Fruit fly (Drosophila melanogaster) whole organism, embryonic: ENCODE data around the gene CG45307.

ENCODE experiments used
- ATbp ChIP-seq: fragments of 200-800 bp; sonication (Bioruptor generic); optimal IDR thresholded peaks from 2 replicates; lab custom pipeline; 2017; ENCODE audit warnings: missing biosample characterization, mild to moderate bottlenecking, missing genetic modification characterization, missing genetic modification reagents
- Abd-B ChIP-seq: fragments of 200-800 bp; sonication (Bioruptor generic); optimal IDR thresholded peaks from 2 replicates; lab custom pipeline; 2018; ENCODE audit warnings: missing biosample characterization, mild to moderate bottlenecking, missing genetic modification characterization, moderate library complexity
- BtbVII ChIP-seq: fragments of 200-800 bp; sonication (Bioruptor generic); optimal IDR thresholded peaks from 3 replicates; lab custom pipeline; 2017; ENCODE audit warnings: missing biosample characterization, mild to moderate bottlenecking, missing genetic modification characterization
- CG10147 ChIP-seq: fragments of 200-800 bp; sonication (Bioruptor generic); optimal IDR thresholded peaks from 2 replicates; lab custom pipeline; 2019; ENCODE audit warnings: missing biosample characterization, mild to moderate bottlenecking, missing genetic modification characterization, moderate library complexity
- CG10267 ChIP-seq: fragments of 200-800 bp; sonication (Bioruptor generic); optimal IDR thresholded peaks from 2 replicates; lab custom pipeline; 2018; ENCODE audit warnings: missing biosample characterization, mild to moderate bottlenecking, missing genetic modification characterization, moderate library complexity
- CG12219 ChIP-seq: fragments of 200-800 bp; sonication (Bioruptor generic); optimal IDR thresholded peaks from 3 replicates; lab custom pipeline; 2018; ENCODE audit warnings: missing biosample characterization, mild to moderate bottlenecking, missing genetic modification characterization
- CG12299 ChIP-seq: fragments of 200-800 bp; sonication (Bioruptor generic); optimal IDR thresholded peaks from 2 replicates; lab custom pipeline; 2018; ENCODE audit warnings: missing biosample characterization, mild to moderate bottlenecking, missing genetic modification characterization
- CG12744 ChIP-seq: fragments of 200-800 bp; sonication (Bioruptor generic); optimal IDR thresholded peaks from 2 replicates; lab custom pipeline; 2016; ENCODE audit warnings: missing biosample characterization, missing genetic modification characterization
- CG17829 ChIP-seq: fragments of 200-800 bp; optimal IDR thresholded peaks from 2 replicates; lab custom pipeline; 2019; ENCODE audit warnings: missing biosample characterization, mild to moderate bottlenecking, missing genetic modification characterization, moderate library complexity
- CG2712 ChIP-seq: fragments of 200-800 bp; optimal IDR thresholded peaks from 3 replicates; lab custom pipeline; 2019; ENCODE audit warnings: missing biosample characterization, mild to moderate bottlenecking, missing genetic modification characterization, moderate library complexity
- CG2875 ChIP-seq: fragments of 200-800 bp; sonication (Bioruptor generic); optimal IDR thresholded peaks from 2 replicates; lab custom pipeline; 2017; ENCODE audit warnings: missing biosample characterization, mild to moderate bottlenecking, missing genetic modification characterization, missing genetic modification reagents
- CG4730 ChIP-seq: fragments of 200-800 bp; sonication (Bioruptor generic); IDR thresholded peaks from 2 replicates; pipeline ENCODE4 v1.3.6; 2022; ENCODE audit warnings: missing biosample characterization, missing genetic modification characterization
- CG6254 ChIP-seq: fragments of 200-800 bp; sonication (Bioruptor generic); optimal IDR thresholded peaks from 3 replicates; lab custom pipeline; 2017; ENCODE audit warnings: mild to moderate bottlenecking, missing biosample characterization, missing genetic modification reagents, missing genetic modification characterization
- CG7987 ChIP-seq: fragments of 200-800 bp; sonication (Bioruptor generic); optimal IDR thresholded peaks from 2 replicates; lab custom pipeline; 2018; ENCODE audit warnings: missing biosample characterization, mild to moderate bottlenecking, missing genetic modification characterization, moderate library complexity
- CG8089 ChIP-seq: fragments of 200-800 bp; sonication (Bioruptor generic); optimal IDR thresholded peaks from 3 replicates; lab custom pipeline; 2016; ENCODE audit warnings: missing biosample characterization, missing genetic modification characterization
- CG8359 ChIP-seq: fragments of 200-800 bp; sonication (Bioruptor generic); optimal IDR thresholded peaks from 2 replicates; lab custom pipeline; 2017; ENCODE audit warnings: missing biosample characterization, mild to moderate bottlenecking, missing genetic modification characterization, borderline replicate concordance
- CG8388 ChIP-seq: fragments of 200-800 bp; sonication (Bioruptor generic); optimal IDR thresholded peaks from 2 replicates; lab custom pipeline; 2019; ENCODE audit warnings: missing biosample characterization, mild to moderate bottlenecking, missing genetic modification characterization, moderate library complexity
- CTCF ChIP-seq: fragments of 200-800 bp; sonication (Bioruptor generic); optimal IDR thresholded peaks from 2 replicates; lab custom pipeline; 2017; ENCODE audit warnings: missing biosample characterization, mild to moderate bottlenecking, missing genetic modification characterization, moderate library complexity
- CoRest ChIP-seq: fragments of 200-800 bp; sonication (Bioruptor generic); optimal IDR thresholded peaks from 3 replicates; lab custom pipeline; 2018; ENCODE audit warnings: missing biosample characterization, mild to moderate bottlenecking, missing genetic modification characterization, moderate library complexity
- D ChIP-seq, 2 experiments: fragments of 200-800 bp in 1 of 2; fragments of >200 bp in 1 of 2; sonication (Bioruptor generic) in 1 of 2; optimal IDR thresholded peaks; 2 replicates in 1 of 2; 3 replicates in 1 of 2; lab custom pipeline; 2017; ENCODE audit warnings: mild to moderate bottlenecking in 1 of 2, missing biosample characterization in 1 of 2, missing genetic modification characterization in 1 of 2, missing genetic modification reagents in 1 of 2
- Deaf1 ChIP-seq: fragments of 200-800 bp; optimal IDR thresholded peaks from 3 replicates; lab custom pipeline; 2019; ENCODE audit warnings: missing biosample characterization, mild to moderate bottlenecking, missing genetic modification characterization, moderate library complexity
- Eip74EF ChIP-seq, 2 experiments: fragments of 200-800 bp in 1 of 2; fragments of >200 bp in 1 of 2; sonication (Bioruptor generic) in 1 of 2; optimal IDR thresholded peaks; 2 replicates each; lab custom pipeline; 2017 to 2019; ENCODE audit warnings: missing biosample characterization in 2 of 2, missing genetic modification characterization in 2 of 2, mild to moderate bottlenecking in 1 of 2, moderate library complexity in 1 of 2
- HLH3B ChIP-seq: fragments of 200-800 bp; sonication (Bioruptor generic); IDR thresholded peaks from 2 replicates; pipeline ENCODE4 v1.3.6; 2022; ENCODE audit warnings: missing biosample characterization, missing genetic modification characterization
- Lim3 ChIP-seq: fragments of 200-800 bp; sonication (Bioruptor generic); IDR thresholded peaks from 2 replicates; pipeline ENCODE4 v1.3.6; 2022; ENCODE audit warnings: missing biosample characterization, missing genetic modification characterization
- Meics ChIP-seq: fragments of 200-800 bp; sonication (Bioruptor generic); optimal IDR thresholded peaks from 2 replicates; lab custom pipeline; 2017; ENCODE audit warnings: missing biosample characterization, mild to moderate bottlenecking, missing genetic modification characterization
- NK7.1 ChIP-seq: fragments of 200-800 bp; sonication (Bioruptor generic); optimal IDR thresholded peaks from 3 replicates; lab custom pipeline; 2016; ENCODE audit warnings: missing biosample characterization, missing genetic modification characterization
- Nf-YB ChIP-seq: fragments of 200-800 bp; sonication (Bioruptor generic); optimal IDR thresholded peaks from 3 replicates; lab custom pipeline; 2019; ENCODE audit warnings: missing biosample characterization, mild to moderate bottlenecking, missing genetic modification characterization, moderate library complexity
- Nf-YC ChIP-seq: fragments of 200-800 bp; optimal IDR thresholded peaks from 3 replicates; lab custom pipeline; 2019; ENCODE audit warnings: missing biosample characterization, mild to moderate bottlenecking, missing genetic modification characterization, moderate library complexity
- bcd ChIP-seq: fragments of 200-800 bp; sonication (Bioruptor generic); optimal IDR thresholded peaks from 2 replicates; lab custom pipeline; 2017; ENCODE audit warnings: missing biosample characterization, mild to moderate bottlenecking, missing genetic modification characterization
- crol ChIP-seq: fragments of 200-800 bp; sonication (Bioruptor generic); IDR thresholded peaks from 2 replicates; pipeline ENCODE4 v1.3.6; 2022; ENCODE audit warnings: missing biosample characterization, missing genetic modification characterization
- disco-r ChIP-seq: fragments of 200-800 bp; sonication (Bioruptor generic); optimal IDR thresholded peaks from 2 replicates; lab custom pipeline; 2016; ENCODE audit warnings: missing biosample characterization, missing genetic modification characterization
- dysf ChIP-seq: fragments of 200-800 bp; sonication (Bioruptor generic); IDR thresholded peaks from 3 replicates; pipeline ENCODE4 v1.3.6; 2022; ENCODE audit warnings: missing biosample characterization, missing genetic modification characterization
- ewg ChIP-seq: fragments of 200-800 bp; sonication (Bioruptor generic); optimal IDR thresholded peaks from 3 replicates; lab custom pipeline; 2017; ENCODE audit warnings: mild to moderate bottlenecking, missing biosample characterization, missing genetic modification reagents, missing genetic modification characterization
- fd96Cb ChIP-seq: fragments of 200-800 bp; sonication (Bioruptor generic); optimal IDR thresholded peaks from 2 replicates; lab custom pipeline; 2018; ENCODE audit warnings: missing biosample characterization, mild to moderate bottlenecking, missing genetic modification characterization, moderate library complexity
- lab ChIP-seq: fragments of 200-800 bp; sonication (Bioruptor generic); optimal IDR thresholded peaks from 3 replicates; lab custom pipeline; 2017; ENCODE audit warnings: missing biosample characterization, missing genetic modification characterization, mild to moderate bottlenecking, moderate library complexity, missing genetic modification reagents
- lilli ChIP-seq: fragments of 200-800 bp; sonication (Bioruptor generic); optimal IDR thresholded peaks from 3 replicates; lab custom pipeline; 2016; ENCODE audit warnings: missing biosample characterization, missing genetic modification characterization
- lmd ChIP-seq: fragments of 200-800 bp; sonication (Bioruptor generic); IDR thresholded peaks from 2 replicates; pipeline ENCODE4 v1.3.6; 2022; ENCODE audit warnings: missing biosample characterization, missing genetic modification characterization
- nerfin-1 ChIP-seq: fragments of 200-800 bp; sonication (Bioruptor generic); optimal IDR thresholded peaks from 3 replicates; lab custom pipeline; 2019; ENCODE audit warnings: missing biosample characterization, mild to moderate bottlenecking, missing genetic modification characterization, moderate library complexity
- org-1 ChIP-seq: fragments of 200-800 bp; sonication (Bioruptor generic); optimal IDR thresholded peaks from 2 replicates; lab custom pipeline; 2017; ENCODE audit warnings: missing biosample characterization, missing genetic modification characterization
- phol ChIP-seq: fragments of 200-800 bp; sonication (Bioruptor generic); optimal IDR thresholded peaks from 3 replicates; lab custom pipeline; 2018; ENCODE audit warnings: missing biosample characterization, mild to moderate bottlenecking, missing genetic modification characterization, moderate library complexity
- row ChIP-seq: fragments of 200-800 bp; sonication (Bioruptor generic); IDR thresholded peaks from 3 replicates; pipeline ENCODE4 v1.3.6; 2022; ENCODE audit warnings: missing biosample characterization, missing genetic modification characterization
- scrt ChIP-seq: fragments of 200-800 bp; sonication (Bioruptor generic); optimal IDR thresholded peaks from 2 replicates; lab custom pipeline; 2018; ENCODE audit warnings: missing biosample characterization, mild to moderate bottlenecking, missing genetic modification characterization, moderate library complexity
- seq ChIP-seq: fragments of 200-800 bp; sonication (Bioruptor generic); IDR thresholded peaks from 2 replicates; pipeline ENCODE4 v1.3.6; 2022; ENCODE audit warnings: missing biosample characterization, missing genetic modification characterization
- sqz ChIP-seq: fragments of 200-800 bp; sonication (Bioruptor generic); optimal IDR thresholded peaks from 3 replicates; lab custom pipeline; 2018; ENCODE audit warnings: missing biosample characterization, mild to moderate bottlenecking, missing genetic modification characterization
- tup ChIP-seq: fragments of 200-800 bp; sonication (Bioruptor generic); optimal IDR thresholded peaks from 2 replicates; lab custom pipeline; 2016; ENCODE audit warnings: missing biosample characterization, mild to moderate bottlenecking, missing genetic modification characterization, moderate library complexity
- unpg ChIP-seq: fragments of 200-800 bp; sonication (Bioruptor generic); optimal IDR thresholded peaks from 3 replicates; lab custom pipeline; 2018; ENCODE audit warnings: missing biosample characterization, mild to moderate bottlenecking, missing genetic modification characterization, moderate library complexity
- zen ChIP-seq: fragments of 200-800 bp; sonication (Bioruptor generic); optimal IDR thresholded peaks from 3 replicates; lab custom pipeline; 2018; ENCODE audit warnings: missing biosample characterization, mild to moderate bottlenecking, missing genetic modification characterization, moderate library complexity
- zfh1 ChIP-seq: fragments of 200-800 bp; sonication (Bioruptor generic); IDR thresholded peaks from 3 replicates; pipeline ENCODE4 v1.3.6; 2022; ENCODE audit warnings: missing biosample characterization, missing genetic modification characterization

CG45307 gene

DNA sequence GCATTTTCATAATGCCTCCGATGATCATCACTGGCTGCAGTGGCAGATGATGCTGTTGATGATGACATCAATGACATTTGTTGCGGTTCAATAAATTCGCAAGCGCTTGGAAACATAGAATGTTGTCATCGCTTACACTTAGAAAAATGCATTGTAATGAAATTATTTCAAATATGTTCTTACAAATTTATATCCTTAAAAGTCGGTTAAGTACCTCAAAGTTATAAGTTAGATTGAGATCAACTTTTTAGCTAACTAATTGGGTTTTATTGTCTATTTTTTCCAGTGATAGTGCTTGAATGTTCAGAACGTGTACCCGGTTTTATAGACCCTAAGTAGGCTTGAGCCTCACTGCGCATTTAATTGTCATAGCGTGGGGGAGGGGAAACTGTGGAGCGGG lies 10.9 kb upstream of the CG45307 start (continued):
- peak; percentile 34 for TF ChIP-seq Meics (GFP tag; lab: Kevin White, UChicago)
- peak; percentile 59 for TF ChIP-seq CG2712 (tag; lab: Kevin White, UChicago)
- peak; percentile 28 for TF ChIP-seq lab
- TF ChIP-seq dysf (GFP tag; lab: Robert Waterston, UW): no peak
- TF ChIP-seq D (optimal IDR thresholded peaks at IDR 0.05; lab: Kevin White, UChicago): no peak
- peak; percentile 10 for TF ChIP-seq D (GFP tag; optimal IDR thresholded peaks at IDR 0.05; lab: Kevin White, UChicago)
- TF ChIP-seq crol: 0 out of 2 replicates have a peak, but pooled peaks have one; percentile 3
- no peak for TF ChIP-seq Deaf1 (tag; lab: Kevin White, UChicago)
- peak; percentile 18 for TF ChIP-seq CG17829 (tag; lab: Kevin White, UChicago)
- TF ChIP-seq row (GFP tag; lab: Robert Waterston, UW): 0 out of 3 replicates have a peak, but pooled peaks have one; percentile 10
- TF ChIP-seq, all 482 proteins: peak for 24

DNA sequence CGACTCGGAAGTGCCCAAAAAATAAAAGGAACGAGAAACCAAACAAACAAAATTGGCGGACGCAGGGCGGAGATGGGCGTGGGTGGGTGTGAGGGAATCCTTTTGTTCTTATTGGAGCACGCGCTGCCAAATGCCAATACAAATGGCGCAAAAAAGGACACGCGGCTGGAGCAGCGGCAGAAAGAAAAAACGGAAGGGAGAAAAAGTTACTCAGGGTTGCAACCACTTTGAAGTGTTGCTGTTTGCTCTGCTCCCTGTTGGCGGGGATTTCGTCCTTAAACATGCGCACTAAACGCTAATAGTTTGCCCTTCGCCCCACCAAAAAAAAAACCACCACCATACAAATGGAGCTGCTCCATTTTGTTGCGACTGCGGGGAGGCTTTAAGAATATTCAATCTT lies 4.4 kb downstream of the CG45307 start:
- TF ChIP-seq crol (peak; percentile 30; the same call in 1 of the 2 replicates), disco-r (GFP tag; lab: Kevin White, UChicago) (no peak), CG2875 (GFP tag; lab: Kevin White, UChicago) (no peak), Nf-YB (GFP tag; lab: Kevin White, UChicago) (peak; percentile 84), Nf-YC (tag; lab: Kevin White, UChicago) (peak; percentile 85), CG10267 (tag; lab: Kevin White, UChicago) (no peak), tup (no peak), BtbVII (GFP tag; lab: Kevin White, UChicago) (no peak), Lim3 (GFP tag; lab: Robert Waterston, UW) (no peak), unpg (no peak), CG8089 (no peak), NK7.1 (GFP tag; lab: Kevin White, UChicago) (no peak), zen (tag; lab: Kevin White, UChicago) (no peak), nerfin-1 (tag; lab: Kevin White, UChicago) (peak; percentile 57), sqz (GFP tag; lab: Kevin White, UChicago) (peak; percentile 33), lilli (GFP tag; lab: Kevin White, UChicago) (no peak), seq (GFP tag; lab: Robert Waterston, UW) (peak; percentile 46; the same call in 1 of the 2 replicates), CG8359 (GFP tag; lab: Kevin White, UChicago) (no peak), CG12299 (tag; lab: Kevin White, UChicago) (no peak), zfh1 (GFP tag; lab: Robert Waterston, UW) (no peak), ewg (GFP tag; lab: Kevin White, UChicago) (peak; percentile 55), CTCF (no peak), CG4730 (GFP tag; lab: Robert Waterston, UW) (no peak), CG7987 (GFP tag; lab: Kevin White, UChicago) (no peak), org-1 (GFP tag; lab: Kevin White, UChicago) (no peak)

DNA sequence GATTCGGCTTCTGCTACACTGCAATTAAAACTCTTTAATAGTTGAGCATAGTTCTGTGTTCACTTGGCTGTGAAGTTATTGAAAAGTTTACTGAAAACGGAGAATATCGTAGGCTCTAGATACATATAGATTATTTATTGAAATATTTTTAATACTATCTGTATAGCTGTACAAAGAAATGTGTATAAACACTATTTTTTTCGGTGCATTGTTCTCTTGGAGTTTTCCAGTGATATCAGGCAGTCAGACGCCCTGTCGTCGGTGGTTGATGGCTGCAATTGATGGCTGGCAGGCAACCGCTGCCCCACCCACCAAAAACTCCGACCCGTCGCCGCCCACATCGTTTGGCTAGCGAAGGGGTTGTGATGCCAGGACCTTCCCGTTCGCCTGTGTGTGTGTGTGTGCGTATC lies 5.6 kb downstream of the CG45307 start:
- TF ChIP-seq lmd (GFP tag; lab: Robert Waterston, UW) (peak; percentile 23; the same call in 1 of the 2 replicates), CG10147 (GFP tag; lab: Kevin White, UChicago) (peak; percentile 64), CoRest (tag; lab: Kevin White, UChicago) (peak; percentile 54), CG12744 (no peak), Abd-B (GFP tag; lab: Kevin White, UChicago) (peak; percentile 9), HLH3B (GFP tag; lab: Robert Waterston, UW) (peak; percentile 66), CG8388 (peak; percentile 53), Nf-YC (tag; lab: Kevin White, UChicago) (peak; percentile 50), CG12219 (GFP tag; lab: Kevin White, UChicago) (peak; percentile 16), CG6254 (GFP tag; lab: Kevin White, UChicago) (peak; percentile 43), scrt (GFP tag; lab: Kevin White, UChicago) (no peak), Deaf1 (tag; lab: Kevin White, UChicago) (peak; percentile 50), phol (tag; lab: Kevin White, UChicago) (peak; percentile 29), ATbp (GFP tag; lab: Kevin White, UChicago) (peak; percentile 28), fd96Cb (tag; lab: Kevin White, UChicago) (peak; percentile 38), Eip74EF (GFP tag; optimal IDR thresholded peaks at IDR 0.05; lab: Kevin White, UChicago) (peak in 1 of 2 experiments; percentile 49), bcd (GFP tag; lab: Kevin White, UChicago) (peak; percentile 37)
